Fruit fly (Drosophila melanogaster) whole organism, wandering third instar larva: ENCODE measurements around the gene Nmt.

ENCODE experiments used
- CrebA ChIP-seq: fragments of 200-800 bp; sonication (Bioruptor generic); optimal IDR thresholded peaks from 2 replicates; lab custom pipeline; 2016; ENCODE audit warnings: missing biosample characterization, mild to moderate bottlenecking, missing genetic modification characterization, borderline replicate concordance
- Sp1 ChIP-seq: fragments of 200-800 bp; sonication (Bioruptor generic); optimal IDR thresholded peaks from 3 replicates; lab custom pipeline; 2019; ENCODE audit warnings: missing biosample characterization, mild to moderate bottlenecking, missing genetic modification characterization, moderate library complexity
- h ChIP-seq: fragments of 200-800 bp; sonication (Bioruptor generic); optimal IDR thresholded peaks from 3 replicates; lab custom pipeline; 2016; ENCODE audit warnings: missing biosample characterization, mild to moderate bottlenecking, missing genetic modification characterization
- woc ChIP-seq: sonication (Bioruptor generic); optimal IDR thresholded peaks from 2 replicates; lab custom pipeline; 2016; ENCODE audit warnings: missing biosample characterization, mild to moderate bottlenecking, missing genetic modification characterization

The Nmt gene

DNA sequence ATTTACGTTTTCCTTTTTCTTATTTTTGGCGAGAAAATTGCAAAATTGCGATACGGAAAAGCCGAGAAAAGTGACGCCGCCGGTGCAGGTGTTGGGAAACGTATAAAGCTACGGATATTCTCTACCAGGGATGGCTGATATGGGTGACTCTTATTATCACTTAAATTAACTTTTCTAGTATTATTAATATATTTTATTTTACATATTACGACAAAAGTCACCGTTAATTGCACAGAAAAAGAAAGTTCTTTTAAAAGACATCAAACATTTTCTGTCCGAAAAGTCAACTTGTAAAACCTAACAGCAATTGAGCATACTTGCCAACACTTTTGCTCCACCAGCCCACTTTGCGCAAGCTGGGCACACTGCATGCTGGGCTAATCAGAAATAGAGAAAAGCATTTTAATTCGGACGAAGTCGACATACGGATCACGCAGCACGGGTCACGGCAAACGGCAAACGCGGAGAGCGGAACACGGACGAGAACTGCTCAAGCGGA is 50.5 kb downstream of the Nmt start, which contains the start of the genes Cds and Uba2 (continued):
- TF ChIP-seq h (GFP tag; lab: Kevin White, UChicago), result peak; percentile 91
- peak; percentile 92 for TF ChIP-seq Sp1 (GFP tag; lab: Kevin White, UChicago)
- no peak for TF ChIP-seq woc
- TF ChIP-seq CrebA (GFP tag; lab: Kevin White, UChicago), result no peak
